Fruit fly (Drosophila melanogaster) whole organism, embryonic: ENCODE results near the gene CG17738.

Experiments used
- Bteb2 ChIP-seq: fragments of 200-800 bp; sonication (Bioruptor generic); optimal IDR thresholded peaks from 2 replicates; lab custom pipeline; 2016; ENCODE audit warnings: missing biosample characterization, missing genetic modification characterization
- CG11398 ChIP-seq: fragments of 200-800 bp; sonication (Bioruptor generic); optimal IDR thresholded peaks from 2 replicates; lab custom pipeline; 2016; ENCODE audit warnings: missing biosample characterization, missing genetic modification characterization
- CG11560 ChIP-seq: fragments of 200-800 bp; sonication (Bioruptor generic); IDR thresholded peaks from 3 replicates; pipeline ENCODE4 v1.3.6; 2022; ENCODE audit warnings: missing biosample characterization, missing genetic modification characterization
- CG12391 ChIP-seq: fragments of 200-800 bp; sonication (Bioruptor generic); optimal IDR thresholded peaks from 3 replicates; lab custom pipeline; 2018; ENCODE audit warnings: missing biosample characterization, mild to moderate bottlenecking, missing genetic modification characterization, moderate library complexity
- CG12769 ChIP-seq: fragments of 200-800 bp; sonication (Bioruptor generic); optimal IDR thresholded peaks from 2 replicates; lab custom pipeline; 2019; ENCODE audit warnings: missing biosample characterization, mild to moderate bottlenecking, missing genetic modification characterization, moderate library complexity
- CG15514 ChIP-seq: fragments of 200-800 bp; sonication (Bioruptor generic); optimal IDR thresholded peaks from 3 replicates; lab custom pipeline; 2017; ENCODE audit warnings: missing biosample characterization, missing genetic modification characterization, mild to moderate bottlenecking, moderate library complexity, missing genetic modification reagents
- CG1602 ChIP-seq: fragments of 200-800 bp; sonication (Bioruptor generic); optimal IDR thresholded peaks from 3 replicates; lab custom pipeline; 2016; ENCODE audit warnings: missing biosample characterization, missing genetic modification characterization
- CG2199 ChIP-seq: fragments of 200-800 bp; sonication (Bioruptor generic); IDR thresholded peaks from 3 replicates; pipeline ENCODE4 v1.3.6; 2022; ENCODE audit warnings: missing biosample characterization, missing genetic modification characterization
- CG3163 ChIP-seq: fragments of 200-800 bp; sonication (Bioruptor generic); optimal IDR thresholded peaks from 3 replicates; lab custom pipeline; 2016; ENCODE audit warnings: missing biosample characterization, missing genetic modification characterization
- CG3407 ChIP-seq: fragments of 200-800 bp; sonication (Bioruptor generic); optimal IDR thresholded peaks from 2 replicates; lab custom pipeline; 2018; ENCODE audit warnings: missing biosample characterization, mild to moderate bottlenecking, missing genetic modification characterization
- CG7357 ChIP-seq: fragments of 200-800 bp; sonication (Bioruptor generic); IDR thresholded peaks from 3 replicates; pipeline ENCODE4 v1.3.6; 2022; ENCODE audit warnings: missing biosample characterization, missing genetic modification characterization
- CG8089 ChIP-seq: fragments of 200-800 bp; sonication (Bioruptor generic); optimal IDR thresholded peaks from 3 replicates; lab custom pipeline; 2016; ENCODE audit warnings: missing biosample characterization, missing genetic modification characterization
- CG8281 ChIP-seq: fragments of 200-800 bp; sonication (Bioruptor generic); optimal IDR thresholded peaks from 2 replicates; lab custom pipeline; 2018; ENCODE audit warnings: missing biosample characterization, mild to moderate bottlenecking, missing genetic modification characterization, moderate library complexity
- D ChIP-seq, 2 experiments: fragments of 200-800 bp in 1 of 2; fragments of >200 bp in 1 of 2; sonication (Bioruptor generic) in 1 of 2; optimal IDR thresholded peaks; 2 replicates in 1 of 2; 3 replicates in 1 of 2; lab custom pipeline; 2017; ENCODE audit warnings: mild to moderate bottlenecking in 1 of 2, missing biosample characterization in 1 of 2, missing genetic modification characterization in 1 of 2, missing genetic modification reagents in 1 of 2
- Drgx ChIP-seq: fragments of 200-800 bp; sonication (Bioruptor generic); IDR thresholded peaks from 2 replicates; pipeline ENCODE4 v1.3.6; 2022; ENCODE audit warnings: missing biosample characterization, missing genetic modification characterization
- E2f2 ChIP-seq: fragments of 200-800 bp; sonication (Bioruptor generic); IDR thresholded peaks from 2 replicates; pipeline ENCODE4 v1.3.6; 2022; ENCODE audit warnings: missing biosample characterization, missing genetic modification characterization
- H2.0 ChIP-seq: fragments of 200-800 bp; sonication (Bioruptor generic); IDR thresholded peaks from 2 replicates; pipeline ENCODE4 v1.3.6; 2022; ENCODE audit warnings: missing biosample characterization, missing genetic modification characterization
- HLH4C ChIP-seq: fragments of 200-800 bp; sonication (Bioruptor generic); IDR thresholded peaks from 3 replicates; pipeline ENCODE4 v1.3.6; 2022; ENCODE audit warnings: missing biosample characterization, missing genetic modification characterization; ENCODE audit not compliant: partially characterized antibody
- HLHmδ ChIP-seq: fragments of 200-800 bp; sonication (Bioruptor generic); optimal IDR thresholded peaks from 2 replicates; lab custom pipeline; 2018; ENCODE audit warnings: missing biosample characterization, mild to moderate bottlenecking, missing genetic modification characterization, moderate library complexity
- NK7.1 ChIP-seq: fragments of 200-800 bp; sonication (Bioruptor generic); optimal IDR thresholded peaks from 3 replicates; lab custom pipeline; 2016; ENCODE audit warnings: missing biosample characterization, missing genetic modification characterization
- Oli ChIP-seq: fragments of 200-800 bp; sonication (Bioruptor generic); optimal IDR thresholded peaks from 2 replicates; lab custom pipeline; 2018; ENCODE audit warnings: missing biosample characterization, mild to moderate bottlenecking, missing genetic modification characterization, moderate library complexity
- Pdp1 ChIP-seq, 2 experiments: fragments of 200-800 bp; sonication (Bioruptor generic); optimal IDR thresholded peaks; 3 replicates each; lab custom pipeline; 2016; ENCODE audit warnings: missing biosample characterization in 2 of 2, missing genetic modification characterization in 2 of 2, mild to moderate bottlenecking in 1 of 2, moderate library complexity in 1 of 2
- Side ChIP-seq: fragments of 200-800 bp; sonication (Bioruptor generic); optimal IDR thresholded peaks from 2 replicates; lab custom pipeline; 2016; ENCODE audit warnings: missing biosample characterization, missing genetic modification characterization
- TFAM ChIP-seq: fragments of 200-800 bp; sonication (Bioruptor generic); optimal IDR thresholded peaks from 2 replicates; lab custom pipeline; 2017; ENCODE audit warnings: missing biosample characterization, missing genetic modification characterization, inconsistent platforms
- br ChIP-seq: fragments of >200 bp; optimal IDR thresholded peaks from 2 replicates; lab custom pipeline; 2017
- cg ChIP-seq: fragments of 200-800 bp; sonication (Bioruptor generic); optimal IDR thresholded peaks from 3 replicates; lab custom pipeline; 2019; ENCODE audit warnings: missing biosample characterization, mild to moderate bottlenecking, missing genetic modification characterization, moderate library complexity
- dan ChIP-seq: fragments of 200-800 bp; sonication (Bioruptor generic); IDR thresholded peaks from 2 replicates; pipeline ENCODE4 v1.3.6; 2022; ENCODE audit warnings: missing biosample characterization, missing genetic modification characterization
- gem ChIP-seq: fragments of 200-800 bp; sonication (Bioruptor generic); optimal IDR thresholded peaks from 2 replicates; lab custom pipeline; 2019; ENCODE audit warnings: missing biosample characterization, mild to moderate bottlenecking, missing genetic modification characterization, moderate library complexity
- kah ChIP-seq: fragments of 200-800 bp; sonication (Bioruptor generic); optimal IDR thresholded peaks from 2 replicates; lab custom pipeline; 2018; ENCODE audit warnings: missing biosample characterization, mild to moderate bottlenecking, missing genetic modification characterization
- lilli ChIP-seq: fragments of 200-800 bp; sonication (Bioruptor generic); optimal IDR thresholded peaks from 3 replicates; lab custom pipeline; 2016; ENCODE audit warnings: missing biosample characterization, missing genetic modification characterization
- nerfin-1 ChIP-seq: fragments of 200-800 bp; sonication (Bioruptor generic); optimal IDR thresholded peaks from 3 replicates; lab custom pipeline; 2019; ENCODE audit warnings: missing biosample characterization, mild to moderate bottlenecking, missing genetic modification characterization, moderate library complexity
- nerfin-2 ChIP-seq: fragments of 200-800 bp; sonication (Bioruptor generic); IDR thresholded peaks from 2 replicates; pipeline ENCODE4 v1.3.6; 2022; ENCODE audit warnings: missing biosample characterization, missing genetic modification characterization; ENCODE audit not compliant: partially characterized antibody
- pfk ChIP-seq: fragments of 200-800 bp; sonication (Bioruptor generic); optimal IDR thresholded peaks from 2 replicates; lab custom pipeline; 2018; ENCODE audit warnings: missing biosample characterization, mild to moderate bottlenecking, missing genetic modification characterization, moderate library complexity
- pnt ChIP-seq: fragments of 200-800 bp; sonication (Bioruptor generic); optimal IDR thresholded peaks from 3 replicates; lab custom pipeline; 2016; ENCODE audit warnings: missing biosample characterization, missing genetic modification characterization
- prd ChIP-seq, 3 experiments: fragments of >200 bp in 2 of 3; fragments of 200-800 bp in 1 of 3; sonication (Bioruptor generic) in 1 of 3; optimal IDR thresholded peaks in 2 of 3; IDR thresholded peaks in 1 of 3; 2 replicates in 2 of 3; 3 replicates in 1 of 3; pipeline versions ENCODE4 v1.3.6 to Lab custom; 2017 to 2022; ENCODE audit warnings: missing biosample characterization in 1 of 3, missing genetic modification characterization in 1 of 3
- pros ChIP-seq: fragments of 200-800 bp; sonication (Bioruptor generic); optimal IDR thresholded peaks from 3 replicates; lab custom pipeline; 2019; ENCODE audit warnings: missing biosample characterization, mild to moderate bottlenecking, missing genetic modification characterization, moderate library complexity
- schlank ChIP-seq: fragments of 200-800 bp; sonication (Bioruptor generic); optimal IDR thresholded peaks from 2 replicates; lab custom pipeline; 2018; ENCODE audit warnings: missing biosample characterization, mild to moderate bottlenecking, missing genetic modification characterization
- seq ChIP-seq: fragments of 200-800 bp; sonication (Bioruptor generic); IDR thresholded peaks from 2 replicates; pipeline ENCODE4 v1.3.6; 2022; ENCODE audit warnings: missing biosample characterization, missing genetic modification characterization
- stwl ChIP-seq: fragments of 200-800 bp; sonication (Bioruptor generic); optimal IDR thresholded peaks from 3 replicates; lab custom pipeline; 2018; ENCODE audit warnings: missing biosample characterization, mild to moderate bottlenecking, missing genetic modification characterization, moderate library complexity
- tio ChIP-seq: fragments of 200-800 bp; sonication (Bioruptor generic); optimal IDR thresholded peaks from 2 replicates; lab custom pipeline; 2017; ENCODE audit warnings: missing biosample characterization, missing genetic modification characterization, inconsistent platforms
- tll ChIP-seq, 2 experiments: fragments of 200-800 bp in 1 of 2; fragments of >200 bp in 1 of 2; sonication (Bioruptor generic) in 1 of 2; optimal IDR thresholded peaks; 2 replicates each; lab custom pipeline; 2017 to 2019; ENCODE audit warnings: missing biosample characterization in 2 of 2, missing genetic modification characterization in 2 of 2, mild to moderate bottlenecking in 1 of 2, moderate library complexity in 1 of 2
- tup ChIP-seq: fragments of 200-800 bp; sonication (Bioruptor generic); optimal IDR thresholded peaks from 2 replicates; lab custom pipeline; 2016; ENCODE audit warnings: missing biosample characterization, mild to moderate bottlenecking, missing genetic modification characterization, moderate library complexity
- unpg ChIP-seq: fragments of 200-800 bp; sonication (Bioruptor generic); optimal IDR thresholded peaks from 3 replicates; lab custom pipeline; 2018; ENCODE audit warnings: missing biosample characterization, mild to moderate bottlenecking, missing genetic modification characterization, moderate library complexity
- zen ChIP-seq: fragments of 200-800 bp; sonication (Bioruptor generic); optimal IDR thresholded peaks from 3 replicates; lab custom pipeline; 2018; ENCODE audit warnings: missing biosample characterization, mild to moderate bottlenecking, missing genetic modification characterization, moderate library complexity
- zfh2 ChIP-seq: fragments of 200-800 bp; sonication (Bioruptor generic); optimal IDR thresholded peaks from 2 replicates; lab custom pipeline; 2016; ENCODE audit warnings: missing biosample characterization, missing genetic modification characterization

Gene CG17738

DNA sequence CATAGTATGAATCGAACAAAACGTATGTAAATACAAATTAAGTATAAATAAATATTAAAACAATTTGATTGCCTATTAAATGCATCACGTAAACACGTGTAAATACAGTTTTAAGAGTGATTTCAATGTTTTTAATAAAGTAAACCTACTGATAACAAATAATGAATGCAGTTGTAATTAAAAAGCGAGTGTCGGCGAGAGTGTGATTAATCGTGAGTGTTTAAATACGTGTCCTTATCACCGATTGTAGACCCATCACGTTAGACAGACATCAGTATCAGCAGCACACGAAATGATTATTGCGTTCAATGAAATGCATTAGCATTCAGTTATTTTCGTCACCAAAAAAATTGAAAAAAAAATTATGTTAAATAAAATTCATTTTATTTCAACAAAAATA lies 32.2 kb downstream of the CG17738 start:
- no peak for TF ChIP-seq CG8281 (tag; lab: Kevin White, UChicago)
- TF ChIP-seq CG11398 (GFP tag; lab: Kevin White, UChicago) = no peak
- no peak for TF ChIP-seq HLHmδ (GFP tag; lab: Kevin White, UChicago)
- TF ChIP-seq seq (GFP tag; lab: Robert Waterston, UW) = no peak
- TF ChIP-seq CG8089 (GFP tag; lab: Kevin White, UChicago) = no peak
- TF ChIP-seq, all 482 proteins: peak for 0

dm6 chr3R:12307569-12307968 lies 36.9 kb downstream of the CG17738 start:
- no peak for TF ChIP-seq tup (GFP tag; lab: Kevin White, UChicago)
- TF ChIP-seq cg (GFP tag; lab: Kevin White, UChicago) = no peak
- no peak for TF ChIP-seq zfh2 (GFP tag; lab: Kevin White, UChicago)
- TF ChIP-seq HLH4C (GFP tag; lab: Robert Waterston, UW) = no peak
- no peak for TF ChIP-seq D (optimal IDR thresholded peaks at IDR 0.05; lab: Kevin White, UChicago)
- no peak for TF ChIP-seq D (GFP tag; optimal IDR thresholded peaks at IDR 0.05; lab: Kevin White, UChicago)
- no peak for TF ChIP-seq dan (GFP tag; lab: Robert Waterston, UW)
- TF ChIP-seq Side (GFP tag; lab: Kevin White, UChicago) = no peak
- no peak for TF ChIP-seq H2.0 (GFP tag; lab: Robert Waterston, UW)
- TF ChIP-seq kah (GFP tag; lab: Kevin White, UChicago) = no peak
- no peak for TF ChIP-seq nerfin-2 (GFP tag; lab: Robert Waterston, UW)
- no peak for TF ChIP-seq unpg (GFP tag; lab: Kevin White, UChicago)

DNA sequence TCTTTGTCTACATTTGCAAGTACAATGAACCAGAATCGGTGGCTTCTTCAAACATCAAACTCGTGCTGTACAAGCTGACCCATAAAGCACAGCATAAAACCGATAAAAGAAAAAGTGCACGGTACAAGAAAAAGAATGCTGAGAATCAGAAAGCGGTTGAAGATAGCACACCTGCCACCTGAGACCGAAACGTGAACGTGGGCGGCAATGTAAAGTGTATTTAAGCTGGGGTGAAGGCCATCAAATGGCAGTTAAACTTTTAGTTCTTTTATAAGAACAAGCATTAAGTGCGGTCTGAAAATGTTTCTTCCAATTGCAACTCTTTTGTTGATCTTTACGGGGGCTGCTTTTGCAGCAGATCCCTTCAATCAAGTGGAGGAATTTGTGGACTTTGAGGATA lies 40.4 kb downstream of the CG17738 start, which contains the start of gene CG4066:
TSS of gene CG4066 (plus strand) at position 301 of the 400 bp plus-strand sequence.
- no peak for TF ChIP-seq CG15514
- TF ChIP-seq stwl = no peak
- TF ChIP-seq br (lab: Kevin White, UChicago) = no peak
- no peak for TF ChIP-seq schlank (tag; lab: Kevin White, UChicago)
- TF ChIP-seq CG12769 (tag; lab: Kevin White, UChicago) = no peak
- no peak for TF ChIP-seq Drgx (GFP tag; lab: Robert Waterston, UW)
- TF ChIP-seq, all 482 proteins: peak for 0

dm6 chr3R:12314236-12314635 lies 43.5 kb downstream of the CG17738 start:
- no peak for TF ChIP-seq CG11560 (tag; lab: Robert Waterston, UW)
- no peak for TF ChIP-seq Pdp1 (GFP tag; optimal IDR thresholded peaks at IDR 0.05; lab: Kevin White, UChicago)
- no peak for TF ChIP-seq prd (optimal IDR thresholded peaks at IDR 0.05; lab: Kevin White, UChicago)
- peak; percentile 65; the same call in 2 of the 3 replicates for TF ChIP-seq prd (GFP tag; IDR thresholded peaks at IDR 0.05; lab: Robert Waterston, UW)
- TF ChIP-seq zen (tag; lab: Kevin White, UChicago) = peak; percentile 18
- no peak for TF ChIP-seq Bteb2
- peak; percentile 15 for TF ChIP-seq tio (GFP tag; lab: Kevin White, UChicago)
- TF ChIP-seq lilli (GFP tag; lab: Kevin White, UChicago) = peak; percentile 4
- no peak for TF ChIP-seq pros (GFP tag; lab: Kevin White, UChicago)
- TF ChIP-seq CG2199 = no peak
- peak; percentile 22 for TF ChIP-seq CG3407 (GFP tag; lab: Kevin White, UChicago)
- no peak for TF ChIP-seq CG3163 (GFP tag; lab: Kevin White, UChicago)
- TF ChIP-seq pfk = no peak
- peak; percentile 44 for TF ChIP-seq CG12391 (tag; lab: Kevin White, UChicago)
- TF ChIP-seq E2f2 (GFP tag; lab: Robert Waterston, UW) = 0 out of 2 replicates have a peak, but pooled peaks have one; percentile 9
- no peak for TF ChIP-seq TFAM
- TF ChIP-seq CG1602 (GFP tag; lab: Kevin White, UChicago) = peak; percentile 9
- peak; percentile 39 for TF ChIP-seq Oli (tag; lab: Kevin White, UChicago)
- no peak for TF ChIP-seq tll (GFP tag; optimal IDR thresholded peaks at IDR 0.05; lab: Kevin White, UChicago)
- TF ChIP-seq pnt (GFP tag; lab: Kevin White, UChicago) = peak; percentile 19
- no peak for TF ChIP-seq nerfin-1 (tag; lab: Kevin White, UChicago)
- no peak for TF ChIP-seq NK7.1
- TF ChIP-seq gem (tag; lab: Kevin White, UChicago) = peak; percentile 63
- TF ChIP-seq CG7357 (GFP tag; lab: Robert Waterston, UW) = no peak
